Fruit fly (Drosophila melanogaster) whole organism, embryonic: Measurements from ENCODE around the gene Pop2.

Experiments used
- Aef1 ChIP-seq: fragments of 200-800 bp; sonication (Bioruptor generic); IDR thresholded peaks from 3 replicates; pipeline ENCODE4 v1.3.6; 2022; ENCODE audit warnings: missing biosample characterization, missing genetic modification characterization
- Blimp-1 ChIP-seq: fragments of 200-800 bp; sonication (Bioruptor generic); optimal IDR thresholded peaks from 3 replicates; lab custom pipeline; 2018; ENCODE audit warnings: missing biosample characterization, missing genetic modification characterization, mild to moderate bottlenecking, moderate library complexity, missing genetic modification reagents
- CG10959 ChIP-seq: fragments of 200-800 bp; sonication (Bioruptor generic); IDR thresholded peaks from 2 replicates; pipeline ENCODE4 v1.3.6; 2022; ENCODE audit warnings: missing biosample characterization, missing genetic modification characterization
- CG11085 ChIP-seq: fragments of 200-800 bp; sonication (Bioruptor generic); IDR thresholded peaks from 2 replicates; pipeline ENCODE4 v1.3.6; 2022; ENCODE audit warnings: missing biosample characterization, missing genetic modification characterization
- CG11504 ChIP-seq: fragments of 200-800 bp; sonication (Bioruptor generic); optimal IDR thresholded peaks from 3 replicates; lab custom pipeline; 2019; ENCODE audit warnings: missing biosample characterization, mild to moderate bottlenecking, missing genetic modification characterization, moderate library complexity
- CG11696 ChIP-seq: fragments of 200-800 bp; sonication (Bioruptor generic); IDR thresholded peaks from 2 replicates; pipeline ENCODE4 v1.3.6; 2022; ENCODE audit warnings: missing biosample characterization, missing genetic modification characterization
- CG12659 ChIP-seq: fragments of 200-800 bp; sonication (Bioruptor generic); optimal IDR thresholded peaks from 3 replicates; lab custom pipeline; 2017; ENCODE audit warnings: mild to moderate bottlenecking, missing biosample characterization, missing genetic modification reagents, missing genetic modification characterization
- CG17359 ChIP-seq: fragments of 200-800 bp; sonication (Bioruptor generic); optimal IDR thresholded peaks from 3 replicates; lab custom pipeline; 2018; ENCODE audit warnings: missing biosample characterization, mild to moderate bottlenecking, missing genetic modification characterization, moderate library complexity
- CG18011 ChIP-seq: fragments of 200-800 bp; sonication (Bioruptor generic); optimal IDR thresholded peaks from 2 replicates; lab custom pipeline; 2017; ENCODE audit warnings: missing biosample characterization, missing genetic modification characterization, mild to moderate bottlenecking, moderate library complexity, missing genotype
- CG18262 ChIP-seq: fragments of 200-800 bp; optimal IDR thresholded peaks from 3 replicates; lab custom pipeline; 2019; ENCODE audit warnings: missing biosample characterization, mild to moderate bottlenecking, missing genetic modification characterization, moderate library complexity
- CG2678 ChIP-seq: fragments of 200-800 bp; sonication (Bioruptor generic); optimal IDR thresholded peaks from 3 replicates; lab custom pipeline; 2019; ENCODE audit warnings: missing biosample characterization, mild to moderate bottlenecking, missing genetic modification characterization, moderate library complexity
- CG2712 ChIP-seq: fragments of 200-800 bp; optimal IDR thresholded peaks from 3 replicates; lab custom pipeline; 2019; ENCODE audit warnings: missing biosample characterization, mild to moderate bottlenecking, missing genetic modification characterization, moderate library complexity
- CG31441 ChIP-seq: fragments of 200-800 bp; sonication (Bioruptor generic); IDR thresholded peaks from 2 replicates; pipeline ENCODE4 v1.3.6; 2022; ENCODE audit warnings: missing biosample characterization, missing genetic modification characterization
- CG34376 ChIP-seq: fragments of 200-800 bp; sonication (Bioruptor generic); optimal IDR thresholded peaks from 2 replicates; lab custom pipeline; 2018; ENCODE audit warnings: missing biosample characterization, mild to moderate bottlenecking, missing genetic modification characterization
- CG4854 ChIP-seq: fragments of 200-800 bp; sonication (Bioruptor generic); optimal IDR thresholded peaks from 2 replicates; lab custom pipeline; 2016; ENCODE audit warnings: missing biosample characterization, missing genetic modification characterization, inconsistent platforms
- CG6813 ChIP-seq: fragments of 200-800 bp; sonication (Bioruptor generic); optimal IDR thresholded peaks from 2 replicates; lab custom pipeline; 2017; ENCODE audit warnings: missing biosample characterization, missing genetic modification characterization, mild to moderate bottlenecking, moderate library complexity, missing genetic modification reagents
- CG8359 ChIP-seq: fragments of 200-800 bp; sonication (Bioruptor generic); optimal IDR thresholded peaks from 2 replicates; lab custom pipeline; 2017; ENCODE audit warnings: missing biosample characterization, mild to moderate bottlenecking, missing genetic modification characterization, borderline replicate concordance
- CG9437 ChIP-seq: fragments of 200-800 bp; sonication (Bioruptor generic); optimal IDR thresholded peaks from 2 replicates; lab custom pipeline; 2018; ENCODE audit warnings: missing biosample characterization, mild to moderate bottlenecking, missing genetic modification characterization
- Drgx ChIP-seq: fragments of 200-800 bp; sonication (Bioruptor generic); IDR thresholded peaks from 2 replicates; pipeline ENCODE4 v1.3.6; 2022; ENCODE audit warnings: missing biosample characterization, missing genetic modification characterization
- H15 ChIP-seq: fragments of 200-800 bp; sonication (Bioruptor generic); IDR thresholded peaks from 3 replicates; pipeline ENCODE4 v1.3.6; 2022; ENCODE audit warnings: missing biosample characterization, missing genetic modification characterization
- HLH54F ChIP-seq: fragments of 200-800 bp; sonication (Bioruptor generic); optimal IDR thresholded peaks from 3 replicates; lab custom pipeline; 2016; ENCODE audit warnings: missing biosample characterization, missing genetic modification characterization
- Hmx ChIP-seq: fragments of 200-800 bp; sonication (Bioruptor generic); optimal IDR thresholded peaks from 2 replicates; lab custom pipeline; 2016; ENCODE audit warnings: missing biosample characterization, missing genetic modification characterization
- Hr51 ChIP-seq, 2 experiments: fragments of 200-800 bp; sonication (Bioruptor generic); optimal IDR thresholded peaks; 2 replicates in 1 of 2; 3 replicates in 1 of 2; lab custom pipeline; 2016 to 2018; ENCODE audit warnings: missing biosample characterization in 2 of 2, missing genetic modification characterization in 2 of 2, mild to moderate bottlenecking in 1 of 2, moderate library complexity in 1 of 2
- Max ChIP-seq: fragments of 200-800 bp; sonication (Bioruptor generic); optimal IDR thresholded peaks from 2 replicates; lab custom pipeline; 2016; ENCODE audit warnings: missing biosample characterization, mild to moderate bottlenecking, missing genetic modification characterization
- Scr ChIP-seq: fragments of 200-800 bp; sonication (Bioruptor generic); IDR thresholded peaks from 2 replicates; pipeline ENCODE4 v1.3.6; 2022; ENCODE audit warnings: missing biosample characterization, missing genetic modification characterization; ENCODE audit not compliant: partially characterized antibody
- Sox102F ChIP-seq: fragments of 200-800 bp; sonication (Bioruptor generic); optimal IDR thresholded peaks from 2 replicates; lab custom pipeline; 2018; ENCODE audit warnings: missing biosample characterization, mild to moderate bottlenecking, missing genetic modification characterization, moderate library complexity
- Sry-β ChIP-seq: fragments of 200-800 bp; sonication (Bioruptor generic); optimal IDR thresholded peaks from 2 replicates; lab custom pipeline; 2018; ENCODE audit warnings: missing biosample characterization, mild to moderate bottlenecking, missing genetic modification characterization, moderate library complexity
- Ssrp ChIP-seq: fragments of 200-800 bp; sonication (Bioruptor generic); optimal IDR thresholded peaks from 2 replicates; lab custom pipeline; 2018; ENCODE audit warnings: missing biosample characterization, mild to moderate bottlenecking, missing genetic modification characterization, moderate library complexity
- Taf1 ChIP-seq: fragments of 200-800 bp; sonication (Bioruptor generic); IDR thresholded peaks from 2 replicates; pipeline ENCODE4 v1.3.6; 2022; ENCODE audit warnings: missing biosample characterization, missing genetic modification characterization
- Vsx1 ChIP-seq: fragments of 200-800 bp; sonication (Bioruptor generic); optimal IDR thresholded peaks from 2 replicates; lab custom pipeline; 2017; ENCODE audit warnings: missing biosample characterization, mild to moderate bottlenecking, missing genetic modification characterization, missing genetic modification reagents
- Xrp1 ChIP-seq: fragments of 200-800 bp; sonication (Bioruptor generic); IDR thresholded peaks from 2 replicates; pipeline ENCODE4 v1.3.6; 2022; ENCODE audit warnings: missing biosample characterization, missing genetic modification characterization
- ap ChIP-seq: fragments of 200-800 bp; sonication (Bioruptor generic); IDR thresholded peaks from 2 replicates; pipeline ENCODE4 v1.3.6; 2022; ENCODE audit warnings: missing biosample characterization, missing genetic modification characterization
- az2 ChIP-seq: fragments of 200-800 bp; sonication (Bioruptor generic); optimal IDR thresholded peaks from 3 replicates; lab custom pipeline; 2016; ENCODE audit warnings: missing biosample characterization, missing genetic modification characterization
- bsh ChIP-seq, 2 experiments: fragments of 200-800 bp; sonication (Bioruptor generic); optimal IDR thresholded peaks; 2 replicates each; lab custom pipeline; 2017 to 2018; ENCODE audit warnings: mild to moderate bottlenecking in 2 of 2, missing biosample characterization in 2 of 2, missing genetic modification characterization in 2 of 2, moderate library complexity in 1 of 2
- dmrt11E ChIP-seq: fragments of 200-800 bp; sonication (Bioruptor generic); optimal IDR thresholded peaks from 3 replicates; lab custom pipeline; 2018; ENCODE audit warnings: missing biosample characterization, mild to moderate bottlenecking, missing genetic modification characterization, moderate library complexity
- gem ChIP-seq: fragments of 200-800 bp; sonication (Bioruptor generic); optimal IDR thresholded peaks from 2 replicates; lab custom pipeline; 2019; ENCODE audit warnings: missing biosample characterization, mild to moderate bottlenecking, missing genetic modification characterization, moderate library complexity
- ind ChIP-seq: fragments of 200-800 bp; sonication (Bioruptor generic); optimal IDR thresholded peaks from 3 replicates; lab custom pipeline; 2016; ENCODE audit warnings: missing biosample characterization, missing genetic modification characterization
- lola ChIP-seq, 3 experiments: fragments of >200 bp in 2 of 3; fragments of 200-800 bp in 1 of 3; sonication (Bioruptor generic) in 1 of 3; optimal IDR thresholded peaks; 2 replicates each; lab custom pipeline; 2017 to 2019; ENCODE audit warnings: missing biosample characterization in 3 of 3, missing genetic modification characterization in 3 of 3, mild to moderate bottlenecking in 1 of 3, moderate library complexity in 1 of 3
- oc ChIP-seq: fragments of 200-800 bp; sonication (Bioruptor generic); optimal IDR thresholded peaks from 2 replicates; lab custom pipeline; 2018; ENCODE audit warnings: missing biosample characterization, mild to moderate bottlenecking, missing genetic modification characterization, moderate library complexity
- phol ChIP-seq: fragments of 200-800 bp; sonication (Bioruptor generic); optimal IDR thresholded peaks from 3 replicates; lab custom pipeline; 2018; ENCODE audit warnings: missing biosample characterization, mild to moderate bottlenecking, missing genetic modification characterization, moderate library complexity
- row ChIP-seq: fragments of 200-800 bp; sonication (Bioruptor generic); IDR thresholded peaks from 3 replicates; pipeline ENCODE4 v1.3.6; 2022; ENCODE audit warnings: missing biosample characterization, missing genetic modification characterization
- sens ChIP-seq: fragments of 200-800 bp; sonication (Bioruptor generic); peaks from one replicate; lab custom pipeline; 2016; ENCODE audit warnings: missing biosample characterization, missing genetic modification characterization
- sr ChIP-seq: fragments of 200-800 bp; sonication (Bioruptor generic); IDR thresholded peaks from 3 replicates; pipeline ENCODE4 v1.3.6; 2022; ENCODE audit warnings: missing biosample characterization, missing genetic modification characterization
- tgo ChIP-seq: fragments of 200-800 bp; sonication (Bioruptor generic); IDR thresholded peaks from 3 replicates; pipeline ENCODE4 v1.3.6; 2022; ENCODE audit warnings: missing biosample characterization, missing genetic modification characterization
- unpg ChIP-seq: fragments of 200-800 bp; sonication (Bioruptor generic); optimal IDR thresholded peaks from 3 replicates; lab custom pipeline; 2018; ENCODE audit warnings: missing biosample characterization, mild to moderate bottlenecking, missing genetic modification characterization, moderate library complexity
- vfl ChIP-seq: fragments of 200-800 bp; sonication (Bioruptor generic); optimal IDR thresholded peaks from 2 replicates; lab custom pipeline; 2016; ENCODE audit warnings: missing biosample characterization, missing genetic modification characterization

The Pop2 gene

dm6 chr3L:12023137-12023792 lies 20.6 kb upstream of the Pop2 start:
- no peak for TF ChIP-seq CG18011
- TF ChIP-seq ap (GFP tag; lab: Robert Waterston, UW), result no peak
- TF ChIP-seq CG17359 (tag; lab: Kevin White, UChicago), result peak; percentile 44
- no peak for TF ChIP-seq Sry-β (GFP tag; lab: Kevin White, UChicago)
- peak; percentile 1 for TF ChIP-seq unpg (GFP tag; lab: Kevin White, UChicago)
- TF ChIP-seq Taf1 (GFP tag; lab: Robert Waterston, UW), result no peak
- TF ChIP-seq sr (GFP tag; lab: Robert Waterston, UW), result no peak
- no peak for TF ChIP-seq CG12659 (GFP tag; lab: Kevin White, UChicago)
- TF ChIP-seq HLH54F, result no peak
- no peak for TF ChIP-seq Scr (GFP tag; lab: Robert Waterston, UW)
- TF ChIP-seq CG8359 (GFP tag; lab: Kevin White, UChicago), result peak; percentile 97
- TF ChIP-seq oc, result no peak
- TF ChIP-seq Max (GFP tag; lab: Kevin White, UChicago), result no peak
- no peak for TF ChIP-seq CG9437
- no peak for TF ChIP-seq H15
- peak; percentile 35 for TF ChIP-seq gem (tag; lab: Kevin White, UChicago)
- peak; percentile 9 for TF ChIP-seq dmrt11E (tag; lab: Kevin White, UChicago)
- peak; percentile 29 for TF ChIP-seq Blimp-1 (GFP tag; lab: Kevin White, UChicago)
- peak; percentile 41 for TF ChIP-seq Sox102F (GFP tag; lab: Kevin White, UChicago)
- TF ChIP-seq CG34376 (GFP tag; lab: Kevin White, UChicago), result no peak
- TF ChIP-seq sens (GFP tag; lab: Kevin White, UChicago), result peak; percentile 8
- TF ChIP-seq CG2712 (tag; lab: Kevin White, UChicago), result peak; percentile 6
- TF ChIP-seq CG18262, result peak; percentile 18
- TF ChIP-seq row (GFP tag; lab: Robert Waterston, UW), result peak; percentile 41; the same call in 1 of the 3 replicates
- TF ChIP-seq CG2678 (tag; lab: Kevin White, UChicago), result peak; percentile 9
- TF ChIP-seq phol (tag; lab: Kevin White, UChicago), result peak; percentile 5
- TF ChIP-seq Ssrp, result peak; percentile 33
- TF ChIP-seq CG11696 (GFP tag; lab: Robert Waterston, UW), result peak; percentile 65; the same call in 1 of the 2 replicates
- peak; percentile 56; the same call in 1 of the 2 replicates for TF ChIP-seq Drgx (GFP tag; lab: Robert Waterston, UW)
- no peak for TF ChIP-seq tgo (GFP tag; lab: Robert Waterston, UW)
- no peak for TF ChIP-seq Hmx
- TF ChIP-seq CG11504 (tag; lab: Kevin White, UChicago), result peak; percentile 41
- peak in 1 of 2 experiments; percentile 13 for TF ChIP-seq Hr51 (GFP tag; optimal IDR thresholded peaks at IDR 0.05; lab: Kevin White, UChicago)
- TF ChIP-seq vfl, result no peak
- no peak for TF ChIP-seq Vsx1 (GFP tag; lab: Kevin White, UChicago)
- TF ChIP-seq CG10959 (GFP tag; lab: Robert Waterston, UW), result no peak
- TF ChIP-seq Xrp1 (GFP tag; lab: Robert Waterston, UW), result peak; percentile 14; the same call in 1 of the 2 replicates
- peak; percentile 1 for TF ChIP-seq az2 (GFP tag; lab: Kevin White, UChicago)
- 0 out of 2 replicates have a peak, but pooled peaks have one; percentile 25 for TF ChIP-seq CG31441 (GFP tag; lab: Robert Waterston, UW)
- peak in 1 of 3 experiments; percentile 1 for TF ChIP-seq lola (GFP tag; optimal IDR thresholded peaks at IDR 0.05; lab: Kevin White, UChicago)
- no peak for TF ChIP-seq CG6813 (GFP tag; lab: Kevin White, UChicago)
- TF ChIP-seq CG11085 (GFP tag; lab: Robert Waterston, UW), result no peak
- TF ChIP-seq CG4854, result no peak
- TF ChIP-seq bsh (GFP tag; optimal IDR thresholded peaks at IDR 0.05; lab: Kevin White, UChicago), result peak in 1 of 2 experiments; percentile 28
- no peak for TF ChIP-seq ind
- no peak for TF ChIP-seq Aef1
